Fruit fly (Drosophila melanogaster): ENCODE results near the gene Fntb.

DNA sequence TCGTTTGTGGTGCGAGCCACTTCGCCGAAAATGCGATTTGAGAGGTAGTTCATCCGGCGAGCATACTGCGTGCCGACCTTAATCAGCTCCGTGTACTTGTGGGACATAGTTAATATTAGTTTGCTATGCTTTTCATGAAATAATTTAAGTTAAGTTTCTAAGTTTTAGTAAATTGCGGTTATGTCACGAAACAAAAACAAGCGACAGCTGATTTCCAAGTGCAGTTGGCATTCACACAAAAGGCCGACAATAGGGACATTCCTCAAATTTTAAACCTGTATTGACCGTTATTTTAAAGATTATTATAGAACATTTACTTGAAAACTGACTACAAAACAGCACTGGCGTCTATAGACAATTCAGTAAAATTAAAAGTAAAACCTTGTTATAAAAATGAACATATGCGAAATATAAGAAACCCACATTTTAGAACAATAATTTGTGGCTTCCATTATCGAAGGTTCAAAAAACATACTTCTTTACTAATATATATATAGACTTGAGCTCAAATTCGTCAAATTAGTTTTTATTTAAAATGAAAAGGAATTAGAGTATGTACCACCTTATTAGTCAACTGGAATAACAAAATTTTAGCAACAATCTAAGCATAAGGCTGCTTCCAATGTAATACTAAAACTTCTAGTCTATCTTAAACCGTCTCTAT is 3.7 kb downstream of the Fntb start, which contains the start of gene mRpS33:
- no peak for TF ChIP-seq wor (GFP tag; IDR thresholded peaks at IDR 0.05)
- no peak for TF ChIP-seq Abd-B (GFP tag; optimal IDR thresholded peaks at IDR 0.05)
- no peak for TF ChIP-seq Sin3A (optimal IDR thresholded peaks at IDR 0.05)
- no peak for TF ChIP-seq Xrp1 (GFP tag; IDR thresholded peaks at IDR 0.05)
- TF ChIP-seq insv (GFP tag; optimal IDR thresholded peaks at IDR 0.05), result no peak
- TF ChIP-seq Poxn (GFP tag; IDR thresholded peaks at IDR 0.05), result no peak
- no peak for TF ChIP-seq fd96Cb (tag; optimal IDR thresholded peaks at IDR 0.05)

Measured in whole organism, embryonic.